Worm (Caenorhabditis elegans) whole organism, young adult: ENCODE results near the gene Y37A1A.4.

Experiments used
- B0035.1 ChIP-seq: sonication (generic microtip); optimal IDR thresholded peaks from 2 replicates; lab custom pipeline; 2016; ENCODE audit warnings: missing genetic modification characterization, mild to moderate bottlenecking, missing compliant biosample characterization, missing genotype, missing genetic modification reagents
- F10E7.11 ChIP-seq: sonication (generic microtip); optimal IDR thresholded peaks from 2 replicates; lab custom pipeline; 2017; ENCODE audit warnings: mild to moderate bottlenecking, missing genetic modification characterization, moderate library complexity, missing compliant biosample characterization
- Y53G8AR.9 ChIP-seq: fragments of 200-800 bp; sonication (Bioruptor generic); conservative IDR thresholded peaks from 2 replicates; pipeline ENCODE4 v1.3.6; 2022; ENCODE audit warnings: missing genetic modification reagents, missing genetic modification characterization, missing compliant biosample characterization
- Y56A3A.18 ChIP-seq: fragments of 200-800 bp; sonication (Bioruptor generic); IDR thresholded peaks from 2 replicates; pipeline ENCODE4 v1.3.6; 2022; ENCODE audit warnings: missing genetic modification reagents, missing genetic modification characterization, missing compliant biosample characterization
- Y95B8A.8 ChIP-seq: fragments of 200-800 bp; sonication (Bioruptor generic); IDR thresholded peaks from 2 replicates; pipeline ENCODE4 v1.3.6; 2022; ENCODE audit warnings: missing genetic modification reagents, missing genetic modification characterization, missing compliant biosample characterization
- ZK185.1 ChIP-seq: sonication (generic microtip); optimal IDR thresholded peaks from 2 replicates; lab custom pipeline; 2016; ENCODE audit warnings: mild to moderate bottlenecking, missing genetic modification characterization, missing compliant biosample characterization; ENCODE audit not compliant: poor library complexity, severe bottlenecking
- ama-1 ChIP-seq, 3 experiments: fragments of 150-350 bp in 1 of 3; sonication (generic microtip) in 2 of 3; optimal IDR thresholded peaks; 2 replicates each; lab custom pipeline; 2014 to 2018; ENCODE audit warnings: missing biosample characterization in 2 of 3, missing genetic modification characterization in 2 of 3, missing genetic modification reagents in 2 of 3
- atf-7 ChIP-seq: sonication (generic microtip); optimal IDR thresholded peaks from 2 replicates; lab custom pipeline; 2017; ENCODE audit warnings: mild to moderate bottlenecking, missing genetic modification characterization, missing compliant biosample characterization
- attf-5 ChIP-seq: fragments of 200-800 bp; sonication (Bioruptor generic); optimal IDR thresholded peaks from 2 replicates; lab custom pipeline; 2018; ENCODE audit warnings: mild to moderate bottlenecking, missing genetic modification characterization, missing compliant biosample characterization
- ceh-27 ChIP-seq: fragments of 200-800 bp; sonication (Bioruptor generic); optimal IDR thresholded peaks from 2 replicates; lab custom pipeline; 2018; ENCODE audit warnings: mild to moderate bottlenecking, missing genetic modification characterization, moderate library complexity, missing compliant biosample characterization
- chd-7 ChIP-seq: sonication (generic microtip); optimal IDR thresholded peaks from 2 replicates; lab custom pipeline; 2016; ENCODE audit warnings: mild to moderate bottlenecking, missing genetic modification characterization, moderate library complexity, missing compliant biosample characterization
- dpff-1 ChIP-seq: sonication (generic microtip); optimal IDR thresholded peaks from 2 replicates; lab custom pipeline; 2017; ENCODE audit warnings: mild to moderate bottlenecking, missing genetic modification characterization, missing compliant biosample characterization
- dpl-1 ChIP-seq: fragments of 150-350 bp; optimal IDR thresholded peaks from 2 replicates; lab custom pipeline; 2014; ENCODE audit warnings: missing biosample characterization, missing genetic modification reagents, missing genetic modification characterization
- egl-18 ChIP-seq: fragments of 200-800 bp; sonication (Bioruptor generic); IDR thresholded peaks from 2 replicates; pipeline ENCODE4 v1.3.6; 2022; ENCODE audit warnings: missing genetic modification reagents, missing genetic modification characterization, missing compliant biosample characterization
- egrh-3 ChIP-seq: fragments of 200-800 bp; sonication (Bioruptor generic); IDR thresholded peaks from 2 replicates; pipeline ENCODE4 v1.3.6; 2022; ENCODE audit warnings: missing genetic modification reagents, missing genetic modification characterization, missing compliant biosample characterization
- ets-4 ChIP-seq: fragments of 200-800 bp; sonication (Bioruptor generic); optimal IDR thresholded peaks from 2 replicates; lab custom pipeline; 2018; ENCODE audit warnings: mild to moderate bottlenecking, missing genetic modification characterization, missing compliant biosample characterization
- hlh-12 ChIP-seq: sonication (generic microtip); optimal IDR thresholded peaks from 2 replicates; lab custom pipeline; 2016; ENCODE audit warnings: missing genetic modification characterization, missing compliant biosample characterization
- hlh-26 ChIP-seq: fragments of 200-800 bp; sonication (Bioruptor generic); conservative IDR thresholded peaks from 2 replicates; pipeline ENCODE4 v1.3.6; 2022; ENCODE audit warnings: missing genetic modification reagents, missing genetic modification characterization, missing compliant biosample characterization
- let-607 ChIP-seq, 2 experiments: fragments of 200-800 bp in 1 of 2; sonication (Bioruptor generic) in 1 of 2; sonication (generic microtip) in 1 of 2; optimal IDR thresholded peaks; 2 replicates each; lab custom pipeline; 2016 to 2018; ENCODE audit warnings: mild to moderate bottlenecking in 2 of 2, missing compliant biosample characterization in 2 of 2, missing genetic modification characterization in 2 of 2, moderate library complexity in 2 of 2, missing genotype in 1 of 2
- lin-54 ChIP-seq: fragments of 200-800 bp; sonication (Bioruptor generic); optimal IDR thresholded peaks from 2 replicates; lab custom pipeline; 2018; ENCODE audit warnings: mild to moderate bottlenecking, missing genetic modification characterization, missing compliant biosample characterization
- lsl-1 ChIP-seq: fragments of 200-800 bp; sonication (Bioruptor generic); optimal IDR thresholded peaks from 2 replicates; lab custom pipeline; 2018; ENCODE audit warnings: mild to moderate bottlenecking, missing genetic modification characterization, moderate library complexity, missing compliant biosample characterization
- lsy-27 ChIP-seq: sonication (generic microtip); optimal IDR thresholded peaks from 2 replicates; lab custom pipeline; 2017; ENCODE audit warnings: missing genetic modification characterization, mild to moderate bottlenecking, missing compliant biosample characterization, antibody characterized with exemption, missing genotype, borderline replicate concordance; ENCODE audit not compliant: insufficient read depth
- mcd-1 ChIP-seq: fragments of 200-800 bp; sonication (Bioruptor generic); IDR thresholded peaks from 2 replicates; pipeline ENCODE4 v1.3.6; 2022; ENCODE audit warnings: missing genetic modification reagents, missing genetic modification characterization, missing compliant biosample characterization
- mxl-1 ChIP-seq: sonication (generic microtip); optimal IDR thresholded peaks from 2 replicates; lab custom pipeline; 2016; ENCODE audit warnings: missing genetic modification characterization, missing compliant biosample characterization
- nfya-1 ChIP-seq: sonication (generic microtip); optimal IDR thresholded peaks from 2 replicates; lab custom pipeline; 2017; ENCODE audit warnings: antibody characterized with exemption, missing compliant biosample characterization, missing genetic modification characterization, borderline replicate concordance; ENCODE audit not compliant: insufficient read depth
- nhr-27 ChIP-seq: fragments of 200-800 bp; sonication (Bioruptor generic); optimal IDR thresholded peaks from 2 replicates; lab custom pipeline; 2018; ENCODE audit warnings: mild to moderate bottlenecking, missing genetic modification characterization, moderate library complexity, missing compliant biosample characterization
- nhr-80 ChIP-seq: sonication (generic microtip); optimal IDR thresholded peaks from 2 replicates; lab custom pipeline; 2016; ENCODE audit warnings: missing genetic modification characterization, missing compliant biosample characterization
- pha-4 ChIP-seq: fragments of 150-350 bp; sonication (generic microtip); optimal IDR thresholded peaks from 2 replicates; lab custom pipeline; 2014; ENCODE audit warnings: missing biosample characterization, missing genetic modification reagents, missing genetic modification characterization
- sdz-38 ChIP-seq: sonication (generic microtip); optimal IDR thresholded peaks from 2 replicates; lab custom pipeline; 2016; ENCODE audit warnings: missing genotype, missing genetic modification characterization, missing compliant biosample characterization
- snpc-1.3 ChIP-seq: sonication (generic microtip); optimal IDR thresholded peaks from 2 replicates; lab custom pipeline; 2017; ENCODE audit warnings: missing genetic modification characterization, mild to moderate bottlenecking, missing compliant biosample characterization, antibody characterized with exemption, moderate library complexity, missing genotype, missing genetic modification reagents; ENCODE audit not compliant: insufficient read depth
- snpc-4 ChIP-seq, 5 experiments: fragments of 150-350 bp in 1 of 5; sonication (generic microtip) in 4 of 5; optimal IDR thresholded peaks; 2 replicates each; lab custom pipeline; 2014 to 2018; ENCODE audit warnings: missing genetic modification characterization in 5 of 5, missing biosample characterization in 3 of 5, antibody characterized with exemption in 2 of 5, mild to moderate bottlenecking in 2 of 5, missing compliant biosample characterization in 2 of 5, missing genotype in 2 of 5, moderate library complexity in 2 of 5, missing genetic modification reagents in 1 of 5
- tbp1 ChIP-seq: fragments of 200-800 bp; sonication (Bioruptor generic); optimal IDR thresholded peaks from 2 replicates; lab custom pipeline; 2018; ENCODE audit warnings: mild to moderate bottlenecking, missing genetic modification characterization, missing compliant biosample characterization
- tlf-1 ChIP-seq: fragments of 200-800 bp; sonication (Bioruptor generic); optimal IDR thresholded peaks from 2 replicates; lab custom pipeline; 2018; ENCODE audit warnings: mild to moderate bottlenecking, missing genetic modification characterization, missing compliant biosample characterization
- unc-62 ChIP-seq: fragments of 150-350 bp; optimal IDR thresholded peaks from 2 replicates; lab custom pipeline; 2014; ENCODE audit warnings: missing biosample characterization, missing genetic modification reagents, missing genetic modification characterization
- zfh-2 ChIP-seq: fragments of 200-800 bp; sonication (Bioruptor generic); conservative IDR thresholded peaks from 2 replicates; pipeline ENCODE4 v1.3.6; 2022; ENCODE audit warnings: missing genetic modification reagents, missing genetic modification characterization, missing compliant biosample characterization
- zim-3 ChIP-seq: sonication (generic microtip); optimal IDR thresholded peaks from 2 replicates; lab custom pipeline; 2017; ENCODE audit warnings: mild to moderate bottlenecking, missing genetic modification characterization, moderate library complexity, missing compliant biosample characterization
- ztf-18 ChIP-seq: sonication (generic microtip); optimal IDR thresholded peaks from 2 replicates; lab custom pipeline; 2016; ENCODE audit warnings: missing genotype, mild to moderate bottlenecking, missing genetic modification characterization, missing compliant biosample characterization
- ztf-22 ChIP-seq: fragments of 200-800 bp; sonication (Bioruptor generic); optimal IDR thresholded peaks from 2 replicates; lab custom pipeline; 2018; ENCODE audit warnings: mild to moderate bottlenecking, missing genetic modification characterization, moderate library complexity, missing compliant biosample characterization
- ztf-26 ChIP-seq: sonication (generic microtip); optimal IDR thresholded peaks from 2 replicates; lab custom pipeline; 2017; ENCODE audit warnings: missing genetic modification characterization, missing compliant biosample characterization

The Y37A1A.4 gene

ce11 chrIV:13919207-13919759, 14.9 kb upstream of the Y37A1A.4 start (continued):
- peak; percentile 26 for TF ChIP-seq unc-62 (GFP tag; lab: Kevin White, UChicago)
- peak; percentile 99 for TF ChIP-seq atf-7
- no peak for TF ChIP-seq ztf-18
- TF ChIP-seq nfya-1 = no peak
- TF ChIP-seq nhr-27 (tag; lab: Kevin White, UChicago) = no peak
- TF ChIP-seq ZK185.1 (tag; lab: Kevin White, UChicago) = peak; percentile 49
- peak; percentile 50; the same call in 1 of the 2 replicates for TF ChIP-seq mcd-1 (GFP tag; lab: Robert Waterston, UW)
- peak in 1 of 2 experiments; percentile 62 for TF ChIP-seq let-607 (tag; optimal IDR thresholded peaks at IDR 0.05; lab: Kevin White, UChicago)
- TF ChIP-seq zim-3 (tag; lab: Kevin White, UChicago) = no peak
- no peak for TF ChIP-seq snpc-4 (GFP tag; optimal IDR thresholded peaks at IDR 0.05; lab: Kevin White, UChicago)
- TF ChIP-seq snpc-4 (tag; optimal IDR thresholded peaks at IDR 0.05; lab: Kevin White, UChicago) = peak in 2 of 4 experiments; percentile 33 to 34
- peak; percentile 55; the same call in 1 of the 2 replicates for TF ChIP-seq Y53G8AR.9 (GFP tag; lab: Robert Waterston, UW)
- no peak for TF ChIP-seq hlh-12 (tag; lab: Kevin White, UChicago)
- TF ChIP-seq Y95B8A.8 (GFP tag; lab: Robert Waterston, UW) = no peak
- TF ChIP-seq egl-18 (GFP tag; lab: Robert Waterston, UW) = no peak
- TF ChIP-seq ztf-22 (GFP tag; lab: Kevin White, UChicago) = peak; percentile 90
- TF ChIP-seq snpc-1.3 (tag; lab: Kevin White, UChicago) = no peak
- no peak for TF ChIP-seq lsy-27
- no peak for TF ChIP-seq dpl-1 (GFP tag; lab: Kevin White, UChicago)
- TF ChIP-seq F10E7.11 (tag; lab: Kevin White, UChicago) = no peak
- TF ChIP-seq sdz-38 = no peak
- peak; percentile 74 for TF ChIP-seq ztf-26
- no peak for TF ChIP-seq egrh-3
- TF ChIP-seq tbp1 (GFP tag; lab: Kevin White, UChicago) = peak; percentile 65
- TF ChIP-seq hlh-26 (GFP tag; lab: Robert Waterston, UW) = no peak
- TF ChIP-seq ets-4 = peak; percentile 93
- 0 out of 2 replicates have a peak, but pooled peaks have one; percentile 27 for TF ChIP-seq Y56A3A.18 (GFP tag; lab: Robert Waterston, UW)
- TF ChIP-seq chd-7 = no peak
- TF ChIP-seq mxl-1 (tag; lab: Kevin White, UChicago) = no peak
- no peak for TF ChIP-seq zfh-2
- TF ChIP-seq ama-1 (optimal IDR thresholded peaks at IDR 0.05; lab: Kevin White, UChicago) = no peak
- no peak for TF ChIP-seq ama-1 (GFP tag; optimal IDR thresholded peaks at IDR 0.05; lab: Kevin White, UChicago)
- TF ChIP-seq nhr-80 (tag; lab: Kevin White, UChicago) = peak; percentile 97
- peak; percentile 70 for TF ChIP-seq tlf-1 (GFP tag; lab: Kevin White, UChicago)
- no peak for TF ChIP-seq lsl-1
- no peak for TF ChIP-seq ceh-27 (GFP tag; lab: Kevin White, UChicago)
- TF ChIP-seq attf-5 = no peak
- no peak for TF ChIP-seq B0035.1 (tag; lab: Kevin White, UChicago)
- peak; percentile 39 for TF ChIP-seq lin-54 (GFP tag; lab: Kevin White, UChicago)
- TF ChIP-seq pha-4 (tag; lab: Kevin White, UChicago) = peak; percentile 59
- no peak for TF ChIP-seq dpff-1 (tag; lab: Kevin White, UChicago)
- TF ChIP-seq, all 124 proteins: peak for 23
